Fruit fly (Drosophila melanogaster) whole organism: Measurements from ENCODE around the gene Ubc84D.

Experiments
- CG8478 ChIP-seq: fragments of >200 bp; optimal IDR thresholded peaks from 2 replicates; lab custom pipeline; 2018; ENCODE audit warnings: inconsistent platforms
- Dll ChIP-seq: fragments of >200 bp; optimal IDR thresholded peaks from 2 replicates; lab custom pipeline; 2017
- EcR ChIP-seq, 2 experiments: fragments of >200 bp; optimal IDR thresholded peaks; 2 replicates each; lab custom pipeline; 2017; ENCODE audit warnings: missing biosample characterization in 2 of 2, missing genetic modification characterization in 2 of 2, missing genetic modification reagents in 2 of 2
- psq ChIP-seq: fragments of >200 bp; optimal IDR thresholded peaks from 2 replicates; lab custom pipeline; 2017
- usp ChIP-seq: fragments of >200 bp; optimal IDR thresholded peaks from 2 replicates; lab custom pipeline; 2017; ENCODE audit warnings: missing biosample characterization, missing genetic modification characterization, mixed read lengths

DNA sequence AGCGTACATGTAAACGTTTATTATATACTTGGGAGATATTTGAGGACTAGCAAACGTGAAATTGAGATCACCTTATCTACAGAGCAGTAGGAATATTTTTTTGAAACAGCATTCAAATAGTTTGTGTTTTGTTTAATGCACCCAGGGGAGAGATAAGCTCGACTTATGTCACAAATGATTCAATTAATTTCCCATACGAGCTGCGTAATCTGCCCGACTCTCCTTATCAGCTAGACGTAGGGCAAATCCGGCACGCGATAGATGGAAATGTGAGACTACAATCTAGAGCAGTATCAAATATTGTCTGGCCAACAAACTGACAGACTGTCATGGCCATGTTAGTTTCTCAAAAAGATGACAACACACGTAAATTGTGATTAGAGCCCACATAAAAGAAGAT is 19.8 kb downstream of the Ubc84D start:
- TF ChIP-seq EcR (GFP tag; optimal IDR thresholded peaks at IDR 0.05; lab: Kevin White, UChicago) (no peak), usp (GFP tag; lab: Kevin White, UChicago) (no peak), CG8478 (lab: Kevin White, UChicago) (no peak), psq (lab: Kevin White, UChicago) (no peak), Dll (lab: Kevin White, UChicago) (no peak)
